Fruit fly (Drosophila melanogaster) whole organism, embryonic: ENCODE measurements around the gene Hex-t2.

Experiments
- Atf-2 ChIP-seq: fragments of 200-800 bp; sonication (Bioruptor generic); optimal IDR thresholded peaks from 2 replicates; lab custom pipeline; 2016; ENCODE audit warnings: missing biosample characterization, missing genetic modification characterization
- C15 ChIP-seq: fragments of 200-800 bp; sonication (Bioruptor generic); IDR thresholded peaks from 3 replicates; pipeline ENCODE4 v1.3.6; 2022; ENCODE audit warnings: missing biosample characterization, missing genetic modification characterization
- CG10543 ChIP-seq: fragments of 200-800 bp; sonication (Bioruptor generic); optimal IDR thresholded peaks from 3 replicates; lab custom pipeline; 2017; ENCODE audit warnings: missing biosample characterization, mild to moderate bottlenecking, missing genetic modification characterization, moderate library complexity
- CG12236 ChIP-seq: fragments of 200-800 bp; sonication (Bioruptor generic); optimal IDR thresholded peaks from 2 replicates; lab custom pipeline; 2016; ENCODE audit warnings: missing biosample characterization, missing genetic modification characterization
- CG14014 ChIP-seq: fragments of 200-800 bp; sonication (Bioruptor generic); IDR thresholded peaks from 2 replicates; pipeline ENCODE4 v1.3.6; 2022; ENCODE audit warnings: missing biosample characterization, missing genetic modification characterization
- CG1529 ChIP-seq: fragments of 200-800 bp; sonication (Bioruptor generic); optimal IDR thresholded peaks from 3 replicates; lab custom pipeline; 2018; ENCODE audit warnings: missing biosample characterization, missing genetic modification characterization
- CG18476 ChIP-seq: fragments of 200-800 bp; sonication (Bioruptor generic); optimal IDR thresholded peaks from 2 replicates; lab custom pipeline; 2016; ENCODE audit warnings: missing biosample characterization, mild to moderate bottlenecking, missing genetic modification characterization
- CG2116 ChIP-seq: fragments of 200-800 bp; sonication (Bioruptor generic); optimal IDR thresholded peaks from 3 replicates; lab custom pipeline; 2018; ENCODE audit warnings: missing biosample characterization, mild to moderate bottlenecking, missing genetic modification characterization
- CG2199 ChIP-seq: fragments of 200-800 bp; sonication (Bioruptor generic); IDR thresholded peaks from 3 replicates; pipeline ENCODE4 v1.3.6; 2022; ENCODE audit warnings: missing biosample characterization, missing genetic modification characterization
- CG3847 ChIP-seq: fragments of 200-800 bp; sonication (Bioruptor generic); IDR thresholded peaks from 2 replicates; pipeline ENCODE4 v1.3.6; 2022; ENCODE audit warnings: missing biosample characterization, missing genetic modification characterization
- CG42726 ChIP-seq: fragments of 200-800 bp; sonication (Bioruptor generic); IDR thresholded peaks from 2 replicates; pipeline ENCODE4 v1.3.6; 2022; ENCODE audit warnings: missing biosample characterization, missing genetic modification characterization; ENCODE audit not compliant: partially characterized antibody
- CG4282 ChIP-seq: fragments of 200-800 bp; sonication (Bioruptor generic); optimal IDR thresholded peaks from 2 replicates; lab custom pipeline; 2016; ENCODE audit warnings: missing biosample characterization, missing genetic modification characterization
- Dbx ChIP-seq: fragments of 200-800 bp; sonication (Bioruptor generic); IDR thresholded peaks from 3 replicates; pipeline ENCODE4 v1.3.6; 2022; ENCODE audit warnings: missing biosample characterization, missing genetic modification characterization
- Dek ChIP-seq: fragments of 200-800 bp; sonication (Bioruptor generic); optimal IDR thresholded peaks from 3 replicates; lab custom pipeline; 2019; ENCODE audit warnings: missing biosample characterization, mild to moderate bottlenecking, missing genetic modification characterization, moderate library complexity
- E2f1 ChIP-seq: fragments of 200-800 bp; sonication (Bioruptor generic); IDR thresholded peaks from 2 replicates; pipeline ENCODE4 v1.3.6; 2022; ENCODE audit warnings: missing biosample characterization, missing genetic modification characterization
- Hsf ChIP-seq: fragments of 200-800 bp; sonication (Bioruptor generic); optimal IDR thresholded peaks from 3 replicates; lab custom pipeline; 2016; ENCODE audit warnings: missing biosample characterization, missing genetic modification characterization
- MTF-1 ChIP-seq: fragments of 200-800 bp; sonication (Bioruptor generic); optimal IDR thresholded peaks from 2 replicates; lab custom pipeline; 2018; ENCODE audit warnings: missing biosample characterization, mild to moderate bottlenecking, missing genetic modification characterization, borderline replicate concordance
- Nf-YB ChIP-seq: fragments of 200-800 bp; sonication (Bioruptor generic); optimal IDR thresholded peaks from 3 replicates; lab custom pipeline; 2019; ENCODE audit warnings: missing biosample characterization, mild to moderate bottlenecking, missing genetic modification characterization, moderate library complexity
- Pdp1 ChIP-seq, 2 experiments: fragments of 200-800 bp; sonication (Bioruptor generic); optimal IDR thresholded peaks; 3 replicates each; lab custom pipeline; 2016; ENCODE audit warnings: missing biosample characterization in 2 of 2, missing genetic modification characterization in 2 of 2, mild to moderate bottlenecking in 1 of 2, moderate library complexity in 1 of 2
- Trl ChIP-seq, 3 experiments: fragments of >200 bp in 2 of 3; fragments of 200-800 bp in 1 of 3; sonication (Bioruptor generic) in 1 of 3; optimal IDR thresholded peaks; 2 replicates in 1 of 3; 3 replicates in 2 of 3; lab custom pipeline; 2016 to 2017; ENCODE audit warnings: missing biosample characterization in 1 of 3, missing genetic modification characterization in 1 of 3
- bcd ChIP-seq: fragments of 200-800 bp; sonication (Bioruptor generic); optimal IDR thresholded peaks from 2 replicates; lab custom pipeline; 2017; ENCODE audit warnings: missing biosample characterization, mild to moderate bottlenecking, missing genetic modification characterization
- bigmax ChIP-seq: fragments of 200-800 bp; sonication (Bioruptor generic); optimal IDR thresholded peaks from 2 replicates; lab custom pipeline; 2018; ENCODE audit warnings: missing biosample characterization, mild to moderate bottlenecking, missing genetic modification characterization
- bsh ChIP-seq, 2 experiments: fragments of 200-800 bp; sonication (Bioruptor generic); optimal IDR thresholded peaks; 2 replicates each; lab custom pipeline; 2017 to 2018; ENCODE audit warnings: mild to moderate bottlenecking in 2 of 2, missing biosample characterization in 2 of 2, missing genetic modification characterization in 2 of 2, moderate library complexity in 1 of 2
- cas ChIP-seq: fragments of 200-800 bp; sonication (Bioruptor generic); IDR thresholded peaks from 2 replicates; pipeline ENCODE4 v1.3.6; 2022; ENCODE audit warnings: missing biosample characterization, missing genetic modification characterization
- crc ChIP-seq: fragments of 200-800 bp; sonication (Bioruptor generic); optimal IDR thresholded peaks from 2 replicates; lab custom pipeline; 2016; ENCODE audit warnings: missing biosample characterization, missing genetic modification characterization
- dmrt99B ChIP-seq: fragments of 200-800 bp; sonication (Bioruptor generic); optimal IDR thresholded peaks from 2 replicates; lab custom pipeline; 2018; ENCODE audit warnings: missing biosample characterization, mild to moderate bottlenecking, missing genetic modification characterization, moderate library complexity
- esg ChIP-seq: fragments of 200-800 bp; sonication (Bioruptor generic); conservative IDR thresholded peaks from 2 replicates; pipeline ENCODE4 v1.3.6; 2022; ENCODE audit warnings: missing biosample characterization, missing genetic modification characterization
- fd102C ChIP-seq: fragments of 200-800 bp; sonication (Bioruptor generic); optimal IDR thresholded peaks from 2 replicates; lab custom pipeline; 2018; ENCODE audit warnings: missing biosample characterization, mild to moderate bottlenecking, missing genetic modification characterization, moderate library complexity
- ftz-f1 ChIP-seq: fragments of 200-800 bp; sonication (Bioruptor generic); optimal IDR thresholded peaks from 2 replicates; lab custom pipeline; 2016; ENCODE audit warnings: missing biosample characterization, missing genetic modification characterization
- gce ChIP-seq: fragments of 200-800 bp; sonication (Bioruptor generic); IDR thresholded peaks from 3 replicates; pipeline ENCODE4 v1.3.6; 2022; ENCODE audit warnings: missing biosample characterization, missing genetic modification characterization
- ham ChIP-seq: fragments of 200-800 bp; sonication (Bioruptor generic); IDR thresholded peaks from 2 replicates; pipeline ENCODE4 v1.3.6; 2022; ENCODE audit warnings: missing biosample characterization, missing genetic modification characterization
- hth ChIP-seq: fragments of >200 bp; optimal IDR thresholded peaks from 2 replicates; lab custom pipeline; 2017; ENCODE audit warnings: inconsistent platforms
- ken ChIP-seq: fragments of 200-800 bp; sonication (Bioruptor generic); IDR thresholded peaks from 3 replicates; pipeline ENCODE4 v1.3.6; 2022; ENCODE audit warnings: missing biosample characterization, missing genetic modification characterization
- pzg ChIP-seq: fragments of 200-800 bp; sonication (Bioruptor generic); optimal IDR thresholded peaks from 3 replicates; lab custom pipeline; 2018; ENCODE audit warnings: missing biosample characterization, mild to moderate bottlenecking, missing genetic modification characterization, moderate library complexity
- sens ChIP-seq: fragments of 200-800 bp; sonication (Bioruptor generic); peaks from one replicate; lab custom pipeline; 2016; ENCODE audit warnings: missing biosample characterization, missing genetic modification characterization
- sob ChIP-seq: fragments of 200-800 bp; sonication (Bioruptor generic); IDR thresholded peaks from 2 replicates; pipeline ENCODE4 v1.3.6; 2022; ENCODE audit warnings: missing biosample characterization, missing genetic modification characterization
- tx ChIP-seq: fragments of 200-800 bp; sonication (Bioruptor generic); optimal IDR thresholded peaks from 2 replicates; lab custom pipeline; 2016; ENCODE audit warnings: missing biosample characterization, missing genetic modification characterization
- unc-4 ChIP-seq: fragments of 200-800 bp; sonication (Bioruptor generic); IDR thresholded peaks from 2 replicates; pipeline ENCODE4 v1.3.6; 2022; ENCODE audit warnings: missing biosample characterization, missing genetic modification characterization; ENCODE audit not compliant: partially characterized antibody
- vnd ChIP-seq: fragments of 200-800 bp; sonication (Bioruptor generic); IDR thresholded peaks from 3 replicates; pipeline ENCODE4 v1.3.6; 2022; ENCODE audit warnings: missing biosample characterization, missing genetic modification characterization; ENCODE audit not compliant: partially characterized antibody
- yki ChIP-seq: fragments of >200 bp; optimal IDR thresholded peaks from 3 replicates; lab custom pipeline; 2018

Hex-t2 gene

DNA sequence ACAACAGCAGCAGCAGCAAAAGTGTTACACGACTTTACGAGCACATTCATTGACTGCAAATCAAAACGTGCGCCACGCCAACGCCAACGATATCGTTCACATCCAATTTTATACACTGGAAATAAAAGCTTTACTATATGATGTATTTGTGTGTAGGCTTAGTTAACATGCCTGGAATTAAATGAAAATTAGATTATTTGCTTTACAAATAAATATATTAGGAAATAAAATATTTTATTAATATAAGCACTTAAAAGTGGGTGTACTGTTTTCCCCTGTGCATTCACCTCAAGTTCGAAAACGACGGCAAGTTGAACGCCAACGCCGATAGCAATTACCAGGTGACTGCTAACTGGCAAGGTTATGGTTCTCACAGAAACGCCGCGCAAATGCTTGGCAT lies 40.7 kb upstream of the Hex-t2 start (continued):
- TF ChIP-seq Trl (optimal IDR thresholded peaks at IDR 0.05; lab: Kevin White, UChicago) (no peak), Trl (GFP tag; optimal IDR thresholded peaks at IDR 0.05; lab: Kevin White, UChicago) (no peak), bcd (GFP tag; lab: Kevin White, UChicago) (peak; percentile 3), CG2199 (GFP tag; lab: Robert Waterston, UW) (no peak), CG14014 (GFP tag; lab: Robert Waterston, UW) (no peak), CG12236 (GFP tag; lab: Kevin White, UChicago) (no peak), bsh (GFP tag; optimal IDR thresholded peaks at IDR 0.05; lab: Kevin White, UChicago) (no peak), CG42726 (GFP tag; lab: Robert Waterston, UW) (no peak), fd102C (GFP tag; lab: Kevin White, UChicago) (no peak), CG3847 (no peak), MTF-1 (GFP tag; lab: Kevin White, UChicago) (no peak), crc (GFP tag; lab: Kevin White, UChicago) (no peak), E2f1 (GFP tag; lab: Robert Waterston, UW) (peak; percentile 45; the same call in 1 of the 2 replicates), ftz-f1 (GFP tag; lab: Kevin White, UChicago) (no peak), tx (GFP tag; lab: Kevin White, UChicago) (no peak), unc-4 (GFP tag; lab: Robert Waterston, UW) (no peak), gce (no peak), Atf-2 (GFP tag; lab: Kevin White, UChicago) (no peak), hth (no peak), bigmax (no peak), CG1529 (GFP tag; lab: Kevin White, UChicago) (no peak)

- no peak for TF ChIP-seq esg (GFP tag; lab: Robert Waterston, UW)
- TF ChIP-seq cas, result no peak
- TF ChIP-seq yki (lab: Kevin White, UChicago), result no peak
- no peak for TF ChIP-seq Hsf (GFP tag; lab: Kevin White, UChicago)
- no peak for TF ChIP-seq sob
- no peak for TF ChIP-seq Dbx
- TF ChIP-seq Dek, result no peak
- no peak for TF ChIP-seq vnd
- TF ChIP-seq C15, result no peak
- no peak for TF ChIP-seq CG4282 (GFP tag; lab: Kevin White, UChicago)
- no peak for TF ChIP-seq CG2116 (GFP tag; lab: Kevin White, UChicago)
- TF ChIP-seq CG10543, result no peak
- no peak for TF ChIP-seq sens (GFP tag; lab: Kevin White, UChicago)
- TF ChIP-seq pzg (GFP tag; lab: Kevin White, UChicago), result no peak
- TF ChIP-seq CG18476 (GFP tag; lab: Kevin White, UChicago), result no peak
- no peak for TF ChIP-seq dmrt99B
- TF ChIP-seq bsh (GFP tag; optimal IDR thresholded peaks at IDR 0.05; lab: Kevin White, UChicago), result no peak
- no peak for TF ChIP-seq Nf-YB
- no peak for TF ChIP-seq ham (GFP tag; lab: Robert Waterston, UW)
Observed at dm6 chr3R:26413788-26414187, 36.7 kb upstream of the Hex-t2 start, which contains the start of gene Ald2. Gene Ald2, plus strand, starts transcription at chr3R:26414088.

dm6 chr3R:26425005-26425404 lies 25.5 kb upstream of the Hex-t2 start, which contains the start of gene CG6503:
Gene CG6503, minus strand, starts transcription at chr3R:26425105.
- TF ChIP-seq ken, result no peak
- TF ChIP-seq Pdp1 (GFP tag; optimal IDR thresholded peaks at IDR 0.05; lab: Kevin White, UChicago), result peak in 1 of 2 experiments; percentile 26
